Worm (Caenorhabditis elegans) whole organism, young adult: Measurements from ENCODE around the gene zig-4.

ENCODE experiments used
- B0035.1 ChIP-seq: sonication (generic microtip); optimal IDR thresholded peaks from 2 replicates; lab custom pipeline; 2016; ENCODE audit warnings: missing genetic modification characterization, mild to moderate bottlenecking, missing compliant biosample characterization, missing genotype, missing genetic modification reagents
- B0261.1 ChIP-seq: sonication (generic microtip); optimal IDR thresholded peaks from 2 replicates; lab custom pipeline; 2016; ENCODE audit warnings: mild to moderate bottlenecking, missing genetic modification characterization, moderate library complexity, missing compliant biosample characterization
- F10E7.11 ChIP-seq: sonication (generic microtip); optimal IDR thresholded peaks from 2 replicates; lab custom pipeline; 2017; ENCODE audit warnings: mild to moderate bottlenecking, missing genetic modification characterization, moderate library complexity, missing compliant biosample characterization
- F33H1.4 ChIP-seq: fragments of 200-800 bp; sonication (Bioruptor generic); IDR thresholded peaks from 2 replicates; pipeline ENCODE4 v1.3.6; 2022; ENCODE audit warnings: missing genetic modification reagents, missing genetic modification characterization, missing compliant biosample characterization
- F39B2.1 ChIP-seq: fragments of 200-800 bp; sonication (Bioruptor generic); IDR thresholded peaks from 2 replicates; pipeline ENCODE4 v1.3.6; 2022; ENCODE audit warnings: missing genetic modification reagents, missing genetic modification characterization, missing compliant biosample characterization
- F55B11.4 ChIP-seq: sonication (generic microtip); optimal IDR thresholded peaks from 2 replicates; lab custom pipeline; 2016; ENCODE audit warnings: missing compliant biosample characterization, missing genetic modification characterization, borderline replicate concordance; ENCODE audit not compliant: insufficient read depth
- F57A8.1 ChIP-seq: fragments of 200-800 bp; sonication (Bioruptor generic); optimal IDR thresholded peaks from 2 replicates; lab custom pipeline; 2018; ENCODE audit warnings: mild to moderate bottlenecking, missing genetic modification characterization, moderate library complexity, missing compliant biosample characterization
- F57C9.4 ChIP-seq: sonication (generic microtip); optimal IDR thresholded peaks from 2 replicates; lab custom pipeline; 2017; ENCODE audit warnings: mild to moderate bottlenecking, missing genetic modification characterization, missing compliant biosample characterization
- K12H6.12 ChIP-seq: fragments of 200-800 bp; sonication (Bioruptor generic); optimal IDR thresholded peaks from 2 replicates; lab custom pipeline; 2018; ENCODE audit warnings: mild to moderate bottlenecking, missing genetic modification characterization, missing compliant biosample characterization
- Y53G8AR.9 ChIP-seq: fragments of 200-800 bp; sonication (Bioruptor generic); conservative IDR thresholded peaks from 2 replicates; pipeline ENCODE4 v1.3.6; 2022; ENCODE audit warnings: missing genetic modification reagents, missing genetic modification characterization, missing compliant biosample characterization
- Y56A3A.18 ChIP-seq: fragments of 200-800 bp; sonication (Bioruptor generic); IDR thresholded peaks from 2 replicates; pipeline ENCODE4 v1.3.6; 2022; ENCODE audit warnings: missing genetic modification reagents, missing genetic modification characterization, missing compliant biosample characterization
- Y67H2A.10 ChIP-seq: fragments of 200-800 bp; sonication (Bioruptor generic); conservative IDR thresholded peaks from 2 replicates; pipeline ENCODE4 v1.3.6; 2022; ENCODE audit warnings: missing genetic modification reagents, missing genetic modification characterization, missing compliant biosample characterization
- ZK185.1 ChIP-seq: sonication (generic microtip); optimal IDR thresholded peaks from 2 replicates; lab custom pipeline; 2016; ENCODE audit warnings: mild to moderate bottlenecking, missing genetic modification characterization, missing compliant biosample characterization; ENCODE audit not compliant: poor library complexity, severe bottlenecking
- aptf-3 ChIP-seq: fragments of 200-800 bp; sonication (Bioruptor generic); IDR thresholded peaks from 2 replicates; pipeline ENCODE4 v1.3.6; 2022; ENCODE audit warnings: missing genetic modification characterization, missing compliant biosample characterization
- athp-1 ChIP-seq: sonication (generic microtip); optimal IDR thresholded peaks from 2 replicates; lab custom pipeline; 2017; ENCODE audit warnings: mild to moderate bottlenecking, missing genetic modification characterization, missing compliant biosample characterization
- attf-6 ChIP-seq: fragments of 200-800 bp; sonication (Bioruptor generic); IDR thresholded peaks from 2 replicates; pipeline ENCODE4 v1.3.6; 2022; ENCODE audit warnings: missing genetic modification reagents, missing genetic modification characterization, missing compliant biosample characterization
- cebp-1 ChIP-seq, 2 experiments: fragments of 200-800 bp in 1 of 2; sonication (Bioruptor generic) in 1 of 2; sonication (generic microtip) in 1 of 2; IDR thresholded peaks in 1 of 2; optimal IDR thresholded peaks in 1 of 2; 2 replicates each; pipeline versions ENCODE4 v1.3.6 to Lab custom; 2017 to 2022; ENCODE audit warnings: missing compliant biosample characterization in 2 of 2, missing genetic modification characterization in 2 of 2, mild to moderate bottlenecking in 1 of 2, missing genetic modification reagents in 1 of 2, moderate library complexity in 1 of 2
- ceh-27 ChIP-seq: fragments of 200-800 bp; sonication (Bioruptor generic); optimal IDR thresholded peaks from 2 replicates; lab custom pipeline; 2018; ENCODE audit warnings: mild to moderate bottlenecking, missing genetic modification characterization, moderate library complexity, missing compliant biosample characterization
- ceh-58 ChIP-seq: fragments of 200-800 bp; sonication (Bioruptor generic); IDR thresholded peaks from 2 replicates; pipeline ENCODE4 v1.3.6; 2022; ENCODE audit warnings: missing genetic modification characterization, missing compliant biosample characterization
- ceh-91 ChIP-seq: fragments of 200-800 bp; sonication (Bioruptor generic); IDR thresholded peaks from 2 replicates; pipeline ENCODE4 v1.3.6; 2022; ENCODE audit warnings: missing genetic modification reagents, missing genetic modification characterization, missing compliant biosample characterization
- gei-17 ChIP-seq: fragments of 200-800 bp; sonication (Bioruptor generic); optimal IDR thresholded peaks from 2 replicates; lab custom pipeline; 2018; ENCODE audit warnings: mild to moderate bottlenecking, missing genetic modification characterization, missing compliant biosample characterization
- him-1 ChIP-seq: sonication (generic microtip); optimal IDR thresholded peaks from 2 replicates; lab custom pipeline; 2016; ENCODE audit warnings: missing genotype, missing genetic modification reagents, missing genetic modification characterization, missing compliant biosample characterization
- hlh-12 ChIP-seq: sonication (generic microtip); optimal IDR thresholded peaks from 2 replicates; lab custom pipeline; 2016; ENCODE audit warnings: missing genetic modification characterization, missing compliant biosample characterization
- hlh-26 ChIP-seq: fragments of 200-800 bp; sonication (Bioruptor generic); conservative IDR thresholded peaks from 2 replicates; pipeline ENCODE4 v1.3.6; 2022; ENCODE audit warnings: missing genetic modification reagents, missing genetic modification characterization, missing compliant biosample characterization
- hmg-20 ChIP-seq: fragments of 200-800 bp; sonication (Bioruptor generic); IDR thresholded peaks from 2 replicates; pipeline ENCODE4 v1.3.6; 2022; ENCODE audit warnings: missing genetic modification reagents, missing genetic modification characterization, missing compliant biosample characterization
- hrde-1 ChIP-seq: sonication (generic microtip); optimal IDR thresholded peaks from 2 replicates; lab custom pipeline; 2016; ENCODE audit warnings: missing genetic modification characterization, mild to moderate bottlenecking, missing compliant biosample characterization, moderate library complexity, missing genotype, missing genetic modification reagents, borderline replicate concordance
- hsf-1 ChIP-seq: fragments of 200-800 bp; sonication (Bioruptor generic); IDR thresholded peaks from 2 replicates; pipeline ENCODE4 v1.3.6; 2022; ENCODE audit warnings: missing genetic modification reagents, missing genetic modification characterization, missing compliant biosample characterization
- let-607 ChIP-seq, 2 experiments: fragments of 200-800 bp in 1 of 2; sonication (Bioruptor generic) in 1 of 2; sonication (generic microtip) in 1 of 2; optimal IDR thresholded peaks; 2 replicates each; lab custom pipeline; 2016 to 2018; ENCODE audit warnings: mild to moderate bottlenecking in 2 of 2, missing compliant biosample characterization in 2 of 2, missing genetic modification characterization in 2 of 2, moderate library complexity in 2 of 2, missing genotype in 1 of 2
- lin-26 ChIP-seq: fragments of 200-800 bp; sonication (Bioruptor generic); IDR thresholded peaks from 2 replicates; pipeline ENCODE4 v1.3.6; 2022; ENCODE audit warnings: missing genetic modification reagents, missing genetic modification characterization, missing compliant biosample characterization
- lin-40 ChIP-seq: sonication (generic microtip); optimal IDR thresholded peaks from 2 replicates; lab custom pipeline; 2016; ENCODE audit warnings: missing genetic modification characterization, mild to moderate bottlenecking, missing compliant biosample characterization, missing genotype, missing genetic modification reagents
- lin-54 ChIP-seq: fragments of 200-800 bp; sonication (Bioruptor generic); optimal IDR thresholded peaks from 2 replicates; lab custom pipeline; 2018; ENCODE audit warnings: mild to moderate bottlenecking, missing genetic modification characterization, missing compliant biosample characterization
- lir-1 ChIP-seq: fragments of 200-800 bp; sonication (Bioruptor generic); conservative IDR thresholded peaks from 2 replicates; pipeline ENCODE4 v1.3.6; 2022; ENCODE audit warnings: missing genetic modification reagents, missing genetic modification characterization, missing compliant biosample characterization
- lsy-27 ChIP-seq: sonication (generic microtip); optimal IDR thresholded peaks from 2 replicates; lab custom pipeline; 2017; ENCODE audit warnings: missing genetic modification characterization, mild to moderate bottlenecking, missing compliant biosample characterization, antibody characterized with exemption, missing genotype, borderline replicate concordance; ENCODE audit not compliant: insufficient read depth
- madf-3 ChIP-seq: fragments of 200-800 bp; sonication (Bioruptor generic); IDR thresholded peaks from 2 replicates; pipeline ENCODE4 v1.3.6; 2022; ENCODE audit warnings: missing genetic modification reagents, missing genetic modification characterization, missing compliant biosample characterization
- madf-6 ChIP-seq: fragments of 200-800 bp; sonication (Bioruptor generic); IDR thresholded peaks from 2 replicates; pipeline ENCODE4 v1.3.6; 2022; ENCODE audit warnings: missing genetic modification reagents, missing genetic modification characterization, missing compliant biosample characterization
- mes-4 ChIP-seq: sonication (generic microtip); optimal IDR thresholded peaks from 2 replicates; lab custom pipeline; 2016; ENCODE audit warnings: missing genotype, missing genetic modification characterization, missing compliant biosample characterization
- nhr-90 ChIP-seq: sonication (generic microtip); optimal IDR thresholded peaks from 2 replicates; lab custom pipeline; 2016; ENCODE audit warnings: missing genotype, mild to moderate bottlenecking, missing genetic modification characterization, missing compliant biosample characterization
- sea-2 ChIP-seq: fragments of 200-800 bp; sonication (Bioruptor generic); IDR thresholded peaks from 2 replicates; pipeline ENCODE4 v1.3.6; 2022; ENCODE audit warnings: missing genetic modification characterization, missing compliant biosample characterization
- snpc-4 ChIP-seq, 5 experiments: fragments of 150-350 bp in 1 of 5; sonication (generic microtip) in 4 of 5; optimal IDR thresholded peaks; 2 replicates each; lab custom pipeline; 2014 to 2018; ENCODE audit warnings: missing genetic modification characterization in 5 of 5, missing biosample characterization in 3 of 5, antibody characterized with exemption in 2 of 5, mild to moderate bottlenecking in 2 of 5, missing compliant biosample characterization in 2 of 5, missing genotype in 2 of 5, moderate library complexity in 2 of 5, missing genetic modification reagents in 1 of 5
- unc-130 ChIP-seq: sonication (generic microtip); optimal IDR thresholded peaks from 2 replicates; lab custom pipeline; 2016; ENCODE audit warnings: missing genetic modification reagents, missing genetic modification characterization, missing compliant biosample characterization
- zim-3 ChIP-seq: sonication (generic microtip); optimal IDR thresholded peaks from 2 replicates; lab custom pipeline; 2017; ENCODE audit warnings: mild to moderate bottlenecking, missing genetic modification characterization, moderate library complexity, missing compliant biosample characterization
- ztf-28 ChIP-seq: fragments of 200-800 bp; sonication (Bioruptor generic); IDR thresholded peaks from 2 replicates; pipeline ENCODE4 v1.3.6; 2022; ENCODE audit warnings: missing genetic modification reagents, missing genetic modification characterization, missing compliant biosample characterization
- ztf-3 ChIP-seq: fragments of 200-800 bp; sonication (Bioruptor generic); optimal IDR thresholded peaks from 2 replicates; lab custom pipeline; 2018; ENCODE audit warnings: mild to moderate bottlenecking, missing genetic modification characterization, missing compliant biosample characterization
- ztf-6 ChIP-seq: fragments of 200-800 bp; sonication (Bioruptor generic); IDR thresholded peaks from 2 replicates; pipeline ENCODE4 v1.3.6; 2022; ENCODE audit warnings: missing genetic modification reagents, missing genetic modification characterization, missing compliant biosample characterization

zig-4 gene

ce11 chrX:7945438-7945837, 20.2 kb downstream of the zig-4 start:
- TF ChIP-seq lsy-27 (tag; lab: Kevin White, UChicago) (no peak), F55B11.4 (no peak), F10E7.11 (tag; lab: Kevin White, UChicago) (no peak), ceh-91 (GFP tag; lab: Robert Waterston, UW) (no peak), hsf-1 (GFP tag; lab: Robert Waterston, UW) (no peak), aptf-3 (GFP tag; lab: Robert Waterston, UW) (no peak), K12H6.12 (tag; lab: Kevin White, UChicago) (peak; percentile 8)

ce11 chrX:7951578-7951977, 26.3 kb downstream of the zig-4 start:
- TF ChIP-seq F39B2.1 (GFP tag; lab: Robert Waterston, UW) = no peak
- no peak for TF ChIP-seq hrde-1 (tag; lab: Kevin White, UChicago)
- no peak for TF ChIP-seq lsy-27 (tag; lab: Kevin White, UChicago)
- peak; percentile 80 for TF ChIP-seq ceh-27 (GFP tag; lab: Kevin White, UChicago)
- no peak for TF ChIP-seq aptf-3 (GFP tag; lab: Robert Waterston, UW)
- TF ChIP-seq lin-40 (tag; lab: Kevin White, UChicago) = peak; percentile 75
- TF ChIP-seq attf-6 (GFP tag; lab: Robert Waterston, UW) = no peak
- peak; percentile 59; the same call in 1 of the 2 replicates for TF ChIP-seq lir-1 (GFP tag; lab: Robert Waterston, UW)
- TF ChIP-seq ztf-6 = peak; percentile 51; the same call in 1 of the 2 replicates
- no peak for TF ChIP-seq hlh-12
- TF ChIP-seq zim-3 = no peak
- no peak for TF ChIP-seq B0261.1 (tag; lab: Kevin White, UChicago)
- peak; percentile 45 for TF ChIP-seq gei-17
- no peak for TF ChIP-seq snpc-4 (GFP tag; optimal IDR thresholded peaks at IDR 0.05; lab: Kevin White, UChicago)
- peak in 1 of 4 experiments; percentile 61 for TF ChIP-seq snpc-4 (tag; optimal IDR thresholded peaks at IDR 0.05; lab: Kevin White, UChicago)
- TF ChIP-seq hlh-26 (GFP tag; lab: Robert Waterston, UW) = no peak
- TF ChIP-seq unc-130 = no peak
- no peak for TF ChIP-seq F10E7.11 (tag; lab: Kevin White, UChicago)
- no peak for TF ChIP-seq madf-3 (GFP tag; lab: Robert Waterston, UW)
- TF ChIP-seq hmg-20 = no peak
- TF ChIP-seq lin-54 (GFP tag; lab: Kevin White, UChicago) = peak; percentile 48
- peak; percentile 71 to 73 for TF ChIP-seq let-607 (tag; optimal IDR thresholded peaks at IDR 0.05; lab: Kevin White, UChicago)
- TF ChIP-seq sea-2 = peak; percentile 41; the same call in 1 of the 2 replicates
- TF ChIP-seq lin-26 (GFP tag; lab: Robert Waterston, UW) = peak; percentile 72; the same call in 1 of the 2 replicates
- no peak for TF ChIP-seq B0035.1 (tag; lab: Kevin White, UChicago)
- TF ChIP-seq him-1 (tag; lab: Kevin White, UChicago) = no peak
- TF ChIP-seq ZK185.1 = peak; percentile 34
- TF ChIP-seq cebp-1 (GFP tag; IDR thresholded peaks at IDR 0.05; lab: Robert Waterston, UW) = no peak
- TF ChIP-seq cebp-1 (tag; optimal IDR thresholded peaks at IDR 0.05; lab: Kevin White, UChicago) = peak; percentile 89
- TF ChIP-seq mes-4 (tag; lab: Kevin White, UChicago) = no peak
- no peak for TF ChIP-seq F57A8.1 (GFP tag; lab: Kevin White, UChicago)
- TF ChIP-seq athp-1 (tag; lab: Kevin White, UChicago) = no peak
- peak; percentile 74; the same call in 1 of the 2 replicates for TF ChIP-seq Y67H2A.10
- TF ChIP-seq ceh-58 (GFP tag; lab: Robert Waterston, UW) = no peak
- no peak for TF ChIP-seq ztf-3 (GFP tag; lab: Kevin White, UChicago)
- TF ChIP-seq ztf-28 = no peak
- no peak for TF ChIP-seq F33H1.4 (GFP tag; lab: Robert Waterston, UW)
- TF ChIP-seq Y53G8AR.9 (GFP tag; lab: Robert Waterston, UW) = 0 out of 2 replicates have a peak, but pooled peaks have one; percentile 49
- no peak for TF ChIP-seq madf-6 (GFP tag; lab: Robert Waterston, UW)
- 0 out of 2 replicates have a peak, but pooled peaks have one; percentile 48 for TF ChIP-seq Y56A3A.18 (GFP tag; lab: Robert Waterston, UW)
- peak; percentile 48 for TF ChIP-seq nhr-90 (tag; lab: Kevin White, UChicago)
- no peak for TF ChIP-seq F57C9.4
- no peak for TF ChIP-seq F55B11.4
